Worm (Caenorhabditis elegans) whole organism, young adult: ENCODE measurements around the gene txt-10.

Source experiments
- B0019.2 ChIP-seq: fragments of 200-800 bp; sonication (Bioruptor generic); conservative IDR thresholded peaks from 2 replicates; pipeline ENCODE4 v1.3.6; 2022; ENCODE audit warnings: missing genetic modification reagents, missing genetic modification characterization, missing compliant biosample characterization
- B0261.1 ChIP-seq: sonication (generic microtip); optimal IDR thresholded peaks from 2 replicates; lab custom pipeline; 2016; ENCODE audit warnings: mild to moderate bottlenecking, missing genetic modification characterization, moderate library complexity, missing compliant biosample characterization
- aptf-3 ChIP-seq: fragments of 200-800 bp; sonication (Bioruptor generic); IDR thresholded peaks from 2 replicates; pipeline ENCODE4 v1.3.6; 2022; ENCODE audit warnings: missing genetic modification characterization, missing compliant biosample characterization
- attf-6 ChIP-seq: fragments of 200-800 bp; sonication (Bioruptor generic); IDR thresholded peaks from 2 replicates; pipeline ENCODE4 v1.3.6; 2022; ENCODE audit warnings: missing genetic modification reagents, missing genetic modification characterization, missing compliant biosample characterization
- ceh-27 ChIP-seq: fragments of 200-800 bp; sonication (Bioruptor generic); optimal IDR thresholded peaks from 2 replicates; lab custom pipeline; 2018; ENCODE audit warnings: mild to moderate bottlenecking, missing genetic modification characterization, moderate library complexity, missing compliant biosample characterization
- ceh-40 ChIP-seq: fragments of 200-800 bp; sonication (Bioruptor generic); IDR thresholded peaks from 2 replicates; pipeline ENCODE4 v1.3.6; 2022; ENCODE audit warnings: missing genetic modification characterization, missing compliant biosample characterization
- gei-17 ChIP-seq: fragments of 200-800 bp; sonication (Bioruptor generic); optimal IDR thresholded peaks from 2 replicates; lab custom pipeline; 2018; ENCODE audit warnings: mild to moderate bottlenecking, missing genetic modification characterization, missing compliant biosample characterization
- nfya-1 ChIP-seq: sonication (generic microtip); optimal IDR thresholded peaks from 2 replicates; lab custom pipeline; 2017; ENCODE audit warnings: antibody characterized with exemption, missing compliant biosample characterization, missing genetic modification characterization, borderline replicate concordance; ENCODE audit not compliant: insufficient read depth
- nhr-27 ChIP-seq: fragments of 200-800 bp; sonication (Bioruptor generic); optimal IDR thresholded peaks from 2 replicates; lab custom pipeline; 2018; ENCODE audit warnings: mild to moderate bottlenecking, missing genetic modification characterization, moderate library complexity, missing compliant biosample characterization
- pha-4 ChIP-seq: fragments of 150-350 bp; sonication (generic microtip); optimal IDR thresholded peaks from 2 replicates; lab custom pipeline; 2014; ENCODE audit warnings: missing biosample characterization, missing genetic modification reagents, missing genetic modification characterization
- sdz-38 ChIP-seq: sonication (generic microtip); optimal IDR thresholded peaks from 2 replicates; lab custom pipeline; 2016; ENCODE audit warnings: missing genotype, missing genetic modification characterization, missing compliant biosample characterization
- snpc-1.1 ChIP-seq: sonication (generic microtip); optimal IDR thresholded peaks from 2 replicates; lab custom pipeline; 2017; ENCODE audit warnings: missing genetic modification characterization, mild to moderate bottlenecking, missing compliant biosample characterization, antibody characterized with exemption, moderate library complexity, missing genotype, missing genetic modification reagents; ENCODE audit not compliant: insufficient read depth
- zim-3 ChIP-seq: sonication (generic microtip); optimal IDR thresholded peaks from 2 replicates; lab custom pipeline; 2017; ENCODE audit warnings: mild to moderate bottlenecking, missing genetic modification characterization, moderate library complexity, missing compliant biosample characterization

DNA sequence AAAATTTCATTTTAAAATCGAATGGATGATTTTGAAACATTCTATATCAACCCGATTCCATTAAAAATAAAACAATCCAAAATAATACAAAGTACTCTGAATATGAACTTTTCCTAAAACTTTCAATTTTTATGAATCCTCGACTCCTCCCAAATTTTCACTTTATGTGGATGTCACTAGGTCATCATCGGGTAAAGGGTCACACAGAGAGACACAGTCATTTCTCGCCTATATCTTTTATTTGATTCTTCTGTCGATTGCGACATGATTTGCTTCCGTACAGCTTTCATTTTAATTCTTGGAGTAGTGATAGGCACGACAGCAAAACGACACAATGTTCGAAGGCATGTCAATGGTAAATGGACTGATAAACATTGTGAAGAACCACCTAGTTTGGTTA, 4.1 kb downstream of the txt-10 start, which contains the start of gene F25D1.3:
- TF ChIP-seq sdz-38 = no peak
- TF ChIP-seq pha-4 = no peak
- TF ChIP-seq zim-3 (tag; lab: Kevin White, UChicago) = no peak
- no peak for TF ChIP-seq attf-6 (GFP tag; lab: Robert Waterston, UW)
- TF ChIP-seq B0019.2 (GFP tag; lab: Robert Waterston, UW) = no peak
- TF ChIP-seq ceh-40 (GFP tag; lab: Robert Waterston, UW) = no peak
- TF ChIP-seq nfya-1 = no peak
- no peak for TF ChIP-seq B0261.1
- TF ChIP-seq nhr-27 (tag; lab: Kevin White, UChicago) = no peak
- TF ChIP-seq aptf-3 (GFP tag; lab: Robert Waterston, UW) = no peak
- no peak for TF ChIP-seq snpc-1.1 (tag; lab: Kevin White, UChicago)
- no peak for TF ChIP-seq gei-17
- TF ChIP-seq ceh-27 = no peak
